Worm (Caenorhabditis elegans): ENCODE data around the gene Y54G2A.38.
A peak's percentile ranks its signal among the peaks of the same experiment; 100 is the strongest.
"Not testable (repeated sequence)": the region's sequence is repeated elsewhere in the genome, so short reads cannot be mapped to it uniquely, and the experiment has no call there.

Gene Y54G2A.38

DNA sequence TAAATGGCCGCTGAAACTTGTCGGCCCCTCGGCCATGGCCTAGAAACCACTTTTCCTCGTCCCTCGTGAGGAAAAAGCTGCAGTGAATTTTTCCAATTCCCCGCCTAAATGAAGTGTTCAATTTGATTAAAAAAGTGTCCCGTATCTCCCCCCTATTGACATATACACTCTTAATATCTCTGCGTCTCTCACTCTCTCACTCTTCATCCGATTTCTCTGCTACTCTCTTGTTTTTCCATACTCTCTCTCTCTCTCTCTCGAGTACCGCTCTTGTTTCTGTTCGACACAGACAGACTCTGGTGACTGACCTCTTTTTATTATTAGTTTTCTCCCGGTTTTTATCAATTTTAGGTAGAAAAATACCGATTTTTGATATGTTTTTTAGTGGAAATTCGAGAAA lies 25.8 kb downstream of the Y54G2A.38 start:
- peak; percentile 90 for TF ChIP-seq ces-1 (GFP tag; optimal IDR thresholded peaks at IDR 0.05)
- TF ChIP-seq ztf-11 (tag; optimal IDR thresholded peaks at IDR 0.05) = no peak
- no peak for TF ChIP-seq zip-8 (tag; optimal IDR thresholded peaks at IDR 0.05)
- TF ChIP-seq unc-120 (tag; optimal IDR thresholded peaks at IDR 0.05; ENCODE audit: poor library complexity, severe bottlenecking) = no peak
- TF ChIP-seq tbx-8 (GFP tag; optimal IDR thresholded peaks at IDR 0.05) = no peak
- TF ChIP-seq mab-5 (tag; optimal IDR thresholded peaks at IDR 0.05) = no peak
- TF ChIP-seq unc-62 (GFP tag; optimal IDR thresholded peaks at IDR 0.05) = peak; percentile 13
- TF ChIP-seq blmp-1 (tag; optimal IDR thresholded peaks at IDR 0.05) = no peak
- TF ChIP-seq sptf-1 (tag; optimal IDR thresholded peaks at IDR 0.05) = no peak
- peak; percentile 71 for TF ChIP-seq pha-4 (tag; optimal IDR thresholded peaks at IDR 0.05)
- no peak for TF ChIP-seq flh-1 (GFP tag; optimal IDR thresholded peaks at IDR 0.05)
- TF ChIP-seq mls-2 (tag; optimal IDR thresholded peaks at IDR 0.05) = no peak

DNA sequence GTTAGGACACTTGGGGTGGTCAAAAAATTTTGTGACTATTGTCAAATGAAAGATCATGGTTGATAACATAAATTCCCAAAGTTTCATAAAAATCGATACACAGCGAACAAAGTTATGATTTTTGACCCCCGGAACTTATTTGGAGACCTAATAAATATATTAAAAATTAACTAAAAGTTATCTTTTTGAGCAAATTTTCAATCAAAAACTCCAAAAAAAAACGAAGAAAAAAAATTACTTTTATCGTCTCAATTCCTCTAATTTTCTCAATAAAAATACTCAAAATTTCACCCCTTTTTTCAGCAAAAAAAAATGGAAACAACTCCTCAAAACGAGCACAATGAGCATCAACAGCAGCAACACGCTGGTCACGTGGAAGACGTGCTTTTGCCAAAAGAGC lies 29.1 kb downstream of the Y54G2A.38 start, which contains the start of gene atln-1:
Gene atln-1, plus strand, starts transcription at position 301 of the 400 bp plus-strand sequence.
- not testable (repeated sequence) for TF ChIP-seq hlh-1 (tag; optimal IDR thresholded peaks at IDR 0.05); lsy-2 (tag; optimal IDR thresholded peaks at IDR 0.05); flh-1 (GFP tag; optimal IDR thresholded peaks at IDR 0.05)

DNA sequence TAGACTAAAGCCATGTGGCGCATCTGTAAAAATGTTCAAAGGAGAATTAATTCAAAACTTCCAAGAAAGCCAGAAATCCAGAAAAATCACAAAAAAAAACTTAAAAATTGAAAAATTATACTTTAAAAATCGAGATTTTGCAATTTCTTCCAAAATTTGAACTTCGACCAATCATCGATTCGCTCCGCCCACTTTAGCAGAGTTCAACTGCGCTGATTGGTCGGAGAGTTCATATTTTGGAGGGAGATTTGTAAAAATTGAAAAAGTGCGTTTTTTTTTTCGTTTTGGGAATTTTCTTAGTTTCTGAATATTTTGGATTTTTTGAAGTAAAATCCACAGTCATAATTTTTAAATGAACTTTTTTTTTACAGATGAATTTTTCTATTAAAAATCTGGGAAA lies 34.7 kb downstream of the Y54G2A.38 start:
- TF ChIP-seq sptf-1 (tag; optimal IDR thresholded peaks at IDR 0.05) = no peak
- TF ChIP-seq blmp-1 (tag; optimal IDR thresholded peaks at IDR 0.05) = no peak
- TF ChIP-seq elt-3 (tag; optimal IDR thresholded peaks at IDR 0.05) = no peak
- TF ChIP-seq hlh-1 (tag; optimal IDR thresholded peaks at IDR 0.05) = no peak
- no peak for TF ChIP-seq mab-5 (tag; optimal IDR thresholded peaks at IDR 0.05)
- TF ChIP-seq lin-32 (GFP tag; optimal IDR thresholded peaks at IDR 0.05) = no peak
- no peak for TF ChIP-seq ces-1 (GFP tag; optimal IDR thresholded peaks at IDR 0.05)
- TF ChIP-seq ceh-39 (tag; optimal IDR thresholded peaks at IDR 0.05) = no peak
- TF ChIP-seq ceh-83 (GFP tag; optimal IDR thresholded peaks at IDR 0.05) = no peak
- no peak for TF ChIP-seq mls-2 (tag; optimal IDR thresholded peaks at IDR 0.05)

DNA sequence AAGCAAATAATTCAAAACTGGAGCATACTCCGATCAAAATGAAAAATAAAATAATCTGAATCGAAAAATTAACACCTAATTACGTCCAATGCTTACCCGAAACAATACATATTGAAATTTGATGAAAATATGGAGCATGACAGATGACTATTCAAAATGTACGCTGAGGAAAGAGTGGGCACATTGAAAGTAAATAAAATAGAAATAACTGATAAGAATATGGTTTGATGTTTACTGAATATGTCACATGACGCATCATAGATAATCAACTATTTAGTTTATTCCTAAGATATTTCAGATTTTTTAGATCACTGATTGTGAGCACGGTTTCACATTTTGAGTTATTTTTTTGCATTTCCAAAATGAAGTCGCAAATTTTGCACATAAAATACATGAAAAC lies 39.1 kb downstream of the Y54G2A.38 start, which contains the start of gene Y54G2A.52:
Gene Y54G2A.52, minus strand, starts transcription at position 348 of the 400 bp plus-strand sequence.
- TF ChIP-seq zip-8 (tag; optimal IDR thresholded peaks at IDR 0.05) = no peak
- TF ChIP-seq nhr-237 (tag; optimal IDR thresholded peaks at IDR 0.05) = no peak
- no peak for TF ChIP-seq blmp-1 (tag; optimal IDR thresholded peaks at IDR 0.05)
- TF ChIP-seq tbx-8 (GFP tag; optimal IDR thresholded peaks at IDR 0.05) = no peak
- no peak for TF ChIP-seq unc-39 (tag; optimal IDR thresholded peaks at IDR 0.05)
- no peak for TF ChIP-seq ham-2 (GFP tag; optimal IDR thresholded peaks at IDR 0.05)
- no peak for TF ChIP-seq unc-62 (GFP tag; optimal IDR thresholded peaks at IDR 0.05)
- TF ChIP-seq drap-1 (GFP tag; optimal IDR thresholded peaks at IDR 0.05) = no peak
- TF ChIP-seq unc-120 (tag; optimal IDR thresholded peaks at IDR 0.05; ENCODE audit: poor library complexity, severe bottlenecking) = no peak
- TF ChIP-seq elt-3 (tag; optimal IDR thresholded peaks at IDR 0.05) = no peak
- no peak for TF ChIP-seq mls-2 (tag; optimal IDR thresholded peaks at IDR 0.05)
- no peak for TF ChIP-seq ztf-11 (tag; optimal IDR thresholded peaks at IDR 0.05)
- TF ChIP-seq mep-1 (tag; optimal IDR thresholded peaks at IDR 0.05) = no peak
- TF ChIP-seq lin-13 (tag; optimal IDR thresholded peaks at IDR 0.05) = no peak
- no peak for TF ChIP-seq sptf-1 (tag; optimal IDR thresholded peaks at IDR 0.05)
- no peak for TF ChIP-seq nhr-2 (tag; optimal IDR thresholded peaks at IDR 0.05)
- TF ChIP-seq nhr-28 (tag; optimal IDR thresholded peaks at IDR 0.05) = no peak
- TF ChIP-seq ceh-39 (tag; optimal IDR thresholded peaks at IDR 0.05) = no peak

DNA sequence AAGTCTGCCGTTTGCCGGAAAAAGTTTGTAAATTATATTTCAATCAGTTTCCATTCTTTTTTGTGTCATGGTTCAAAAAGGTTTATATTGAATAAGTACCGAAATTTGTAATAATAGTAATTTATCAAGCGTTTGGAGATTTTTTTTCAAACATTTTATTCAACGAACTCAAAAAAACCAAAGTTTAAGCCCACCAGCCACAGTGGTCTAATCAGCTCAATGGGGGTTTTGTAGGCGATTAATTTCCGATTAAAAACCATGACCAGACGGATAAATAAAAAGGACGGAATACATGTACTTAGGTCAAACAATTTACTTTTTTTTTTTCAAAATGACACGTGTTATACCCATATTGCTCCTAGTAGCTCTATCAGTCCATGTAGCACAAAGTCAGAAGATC lies 40.1 kb downstream of the Y54G2A.38 start, which contains the start of gene Y54G2A.10:
Gene Y54G2A.10, plus strand, starts transcription at position 301 of the 400 bp plus-strand sequence.
- no peak for TF ChIP-seq ceh-43 (GFP tag; optimal IDR thresholded peaks at IDR 0.05)
- TF ChIP-seq sptf-1 (tag; optimal IDR thresholded peaks at IDR 0.05) = no peak
- no peak for TF ChIP-seq nhr-28 (tag; optimal IDR thresholded peaks at IDR 0.05)
- TF ChIP-seq nhr-2 (tag; optimal IDR thresholded peaks at IDR 0.05) = no peak
- no peak for TF ChIP-seq cnd-1 (tag; optimal IDR thresholded peaks at IDR 0.05)
- TF ChIP-seq elt-1 (tag; optimal IDR thresholded peaks at IDR 0.05; ENCODE audit: borderline replicate concordance, insufficient read depth) = no peak
- no peak for TF ChIP-seq bed-3 (GFP tag; optimal IDR thresholded peaks at IDR 0.05)
- TF ChIP-seq drap-1 (GFP tag; optimal IDR thresholded peaks at IDR 0.05) = no peak
- no peak for TF ChIP-seq tbx-8 (GFP tag; optimal IDR thresholded peaks at IDR 0.05)
- TF ChIP-seq unc-39 (tag; optimal IDR thresholded peaks at IDR 0.05) = no peak
- no peak for TF ChIP-seq blmp-1 (tag; optimal IDR thresholded peaks at IDR 0.05)
- TF ChIP-seq elt-3 (tag; optimal IDR thresholded peaks at IDR 0.05) = no peak
- no peak for TF ChIP-seq unc-120 (tag; optimal IDR thresholded peaks at IDR 0.05; ENCODE audit: poor library complexity, severe bottlenecking)
